Worm (Caenorhabditis elegans): ENCODE measurements around the gene ZK813.7.

DNA sequence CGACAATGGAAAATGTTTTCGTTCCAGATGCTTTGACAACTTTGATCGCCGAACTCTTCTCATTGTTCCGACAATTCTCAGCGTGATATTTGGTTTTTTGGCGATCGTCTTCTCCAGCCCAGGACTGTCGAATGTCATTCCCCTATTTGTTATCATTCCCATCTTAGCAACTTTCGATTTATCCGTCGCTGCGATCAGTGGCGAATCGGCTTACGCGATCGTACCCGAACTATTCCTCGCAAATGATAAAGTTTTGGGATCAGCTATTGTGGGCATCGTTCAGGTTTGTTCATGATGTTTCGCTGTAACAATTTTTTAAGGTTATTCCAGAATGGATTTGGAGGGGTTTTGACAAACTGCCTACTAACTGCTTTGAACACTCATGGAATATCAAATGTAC lies 47.9 kb upstream of the ZK813.7 start:
- TF ChIP-seq nhr-237 (tag; optimal IDR thresholded peaks at IDR 0.05) (no peak), zip-8 (tag; optimal IDR thresholded peaks at IDR 0.05) (no peak), mep-1 (tag; optimal IDR thresholded peaks at IDR 0.05) (no peak), unc-120 (tag; optimal IDR thresholded peaks at IDR 0.05; ENCODE audit: poor library complexity, severe bottlenecking) (no peak), unc-62 (GFP tag; optimal IDR thresholded peaks at IDR 0.05) (no peak), nhr-2 (tag; optimal IDR thresholded peaks at IDR 0.05) (no peak), ztf-11 (tag; optimal IDR thresholded peaks at IDR 0.05) (no peak)
